Worm (Caenorhabditis elegans): ENCODE measurements around the gene idpp-11.

Gene idpp-11

ce11 chrX:7892296-7892695 is 50.0 kb downstream of the idpp-11 start, which contains the start of gene C39D10.5:
C39D10.5 (minus strand) TSS chrX:7892396.
- TF ChIP-seq ztf-23 (GFP tag; IDR thresholded peaks at IDR 0.05) = no peak
- no peak for TF ChIP-seq flt-1 (GFP tag; IDR thresholded peaks at IDR 0.05)
- no peak for TF ChIP-seq med-1 (GFP tag; optimal IDR thresholded peaks at IDR 0.05; ENCODE audit: insufficient read depth)
- no peak for TF ChIP-seq T22C8.4 (GFP tag; IDR thresholded peaks at IDR 0.05)
- no peak for TF ChIP-seq tab-1 (GFP tag; IDR thresholded peaks at IDR 0.05)
- TF ChIP-seq cog-1 (tag; optimal IDR thresholded peaks at IDR 0.05) = no peak

Data from whole organism, midembryonic.